Worm (Caenorhabditis elegans): ENCODE results near the gene clec-73.

The clec-73 gene

DNA sequence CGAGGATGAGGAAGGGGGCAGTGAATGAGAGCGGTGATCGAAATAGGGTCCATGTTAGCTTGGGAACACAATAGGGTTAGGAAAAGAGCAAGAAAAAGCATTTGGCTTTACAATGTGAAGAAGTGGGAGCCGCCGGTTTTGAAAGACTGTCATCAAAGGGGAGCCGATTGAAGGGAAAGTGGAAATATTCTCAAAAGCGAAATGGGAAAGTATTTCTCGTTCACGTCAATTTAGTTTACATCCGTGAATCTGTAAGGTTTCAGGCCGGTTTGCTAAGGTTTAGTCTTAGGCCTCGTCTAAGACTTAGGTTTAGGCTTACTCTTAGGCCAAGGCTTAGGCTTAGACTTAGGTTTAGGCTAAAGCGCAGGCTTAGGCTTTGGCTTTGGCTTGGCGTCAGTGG is 39.4 kb upstream of the clec-73 start, which contains the start of gene F47C12.7:
TSS of gene F47C12.7 (minus strand) at position 101 of the 400 bp plus-strand sequence.
- TF ChIP-seq nhr-10 (tag; optimal IDR thresholded peaks at IDR 0.05) (no peak), aly-2 (tag; optimal IDR thresholded peaks at IDR 0.05) (no peak), mbf-1 (tag; optimal IDR thresholded peaks at IDR 0.05) (no peak), lin-39 (tag; optimal IDR thresholded peaks at IDR 0.05) (no peak), elt-1 (tag; optimal IDR thresholded peaks at IDR 0.05) (no peak), sem-4 (tag; optimal IDR thresholded peaks at IDR 0.05) (no peak), ztf-4 (tag; optimal IDR thresholded peaks at IDR 0.05) (no peak), unc-39 (tag; optimal IDR thresholded peaks at IDR 0.05) (no peak), ceh-82 (tag; optimal IDR thresholded peaks at IDR 0.05) (no peak), unc-55 (GFP tag; optimal IDR thresholded peaks at IDR 0.05) (no peak), peb-1 (tag; optimal IDR thresholded peaks at IDR 0.05) (no peak), nhr-6 (tag; optimal IDR thresholded peaks at IDR 0.05) (no peak), nhr-129 (tag; optimal IDR thresholded peaks at IDR 0.05) (no peak), R02D3.7 (tag; optimal IDR thresholded peaks at IDR 0.05) (no peak), nhr-12 (tag; optimal IDR thresholded peaks at IDR 0.05) (no peak), alr-1 (tag; optimal IDR thresholded peaks at IDR 0.05) (no peak)

DNA sequence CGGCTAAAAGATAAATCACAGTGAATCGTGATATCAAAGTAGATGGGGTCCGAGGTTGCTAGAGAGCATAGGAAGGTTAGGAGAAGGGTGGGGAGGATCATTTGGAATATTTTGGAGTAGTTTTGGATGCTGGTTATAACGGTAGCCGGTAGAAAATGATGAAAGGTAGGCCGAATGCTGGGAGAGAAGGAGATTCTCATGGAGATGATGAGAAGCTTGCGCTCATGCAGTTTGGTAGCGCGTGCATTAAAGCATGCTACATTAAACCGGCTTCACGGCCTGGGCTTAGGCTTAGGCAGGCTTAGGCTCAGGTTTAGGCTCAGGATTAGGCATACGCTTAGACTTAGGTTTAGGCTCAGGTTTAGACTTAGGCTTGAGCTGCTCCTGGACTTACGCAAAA is 38.3 kb upstream of the clec-73 start, which contains the start of gene F47C12.13:
TSS of gene F47C12.13 (minus strand) at position 101 of the 400 bp plus-strand sequence.
- TF ChIP-seq alr-1 (tag; optimal IDR thresholded peaks at IDR 0.05) (no peak), lsy-2 (tag; optimal IDR thresholded peaks at IDR 0.05) (no peak), nhr-23 (tag; optimal IDR thresholded peaks at IDR 0.05) (no peak), snpc-4 (tag; optimal IDR thresholded peaks at IDR 0.05) (no peak), gmeb-1 (tag; optimal IDR thresholded peaks at IDR 0.05) (no peak), aly-2 (tag; optimal IDR thresholded peaks at IDR 0.05) (no peak), nhr-21 (tag; optimal IDR thresholded peaks at IDR 0.05) (no peak), lin-13 (GFP tag; optimal IDR thresholded peaks at IDR 0.05) (no peak), ama-1 (optimal IDR thresholded peaks at IDR 0.05) (no peak)

DNA sequence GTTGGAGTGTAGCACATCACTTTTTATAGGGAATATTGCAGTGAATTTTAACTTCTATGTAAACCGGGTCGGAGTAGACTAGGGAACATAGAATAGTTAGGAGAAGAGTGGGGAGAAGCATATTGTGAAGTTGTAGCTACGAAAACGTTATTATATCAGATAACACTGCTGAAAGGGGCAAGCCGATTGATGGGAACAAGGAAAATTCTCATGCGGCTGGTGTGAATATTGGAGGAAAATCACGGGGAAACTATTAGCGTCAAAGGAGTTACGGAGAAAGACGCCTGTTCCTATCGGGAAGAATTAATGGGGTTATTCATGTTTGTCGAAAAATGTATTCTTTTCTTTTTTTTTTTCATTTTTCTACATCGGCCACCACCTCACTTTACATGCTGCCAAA is 37.3 kb upstream of the clec-73 start, which contains the start of gene F47C12.6:
TSS of gene F47C12.6 (minus strand) at position 101 of the 400 bp plus-strand sequence.
- no peak for TF ChIP-seq lin-39 (tag; optimal IDR thresholded peaks at IDR 0.05)
- TF ChIP-seq mdl-1 (tag; optimal IDR thresholded peaks at IDR 0.05): no peak
- TF ChIP-seq peb-1 (tag; optimal IDR thresholded peaks at IDR 0.05): no peak
- TF ChIP-seq nhr-11 (tag; optimal IDR thresholded peaks at IDR 0.05): no peak
- TF ChIP-seq nhr-77 (tag; optimal IDR thresholded peaks at IDR 0.05): no peak
- TF ChIP-seq unc-39 (tag; optimal IDR thresholded peaks at IDR 0.05): no peak

DNA sequence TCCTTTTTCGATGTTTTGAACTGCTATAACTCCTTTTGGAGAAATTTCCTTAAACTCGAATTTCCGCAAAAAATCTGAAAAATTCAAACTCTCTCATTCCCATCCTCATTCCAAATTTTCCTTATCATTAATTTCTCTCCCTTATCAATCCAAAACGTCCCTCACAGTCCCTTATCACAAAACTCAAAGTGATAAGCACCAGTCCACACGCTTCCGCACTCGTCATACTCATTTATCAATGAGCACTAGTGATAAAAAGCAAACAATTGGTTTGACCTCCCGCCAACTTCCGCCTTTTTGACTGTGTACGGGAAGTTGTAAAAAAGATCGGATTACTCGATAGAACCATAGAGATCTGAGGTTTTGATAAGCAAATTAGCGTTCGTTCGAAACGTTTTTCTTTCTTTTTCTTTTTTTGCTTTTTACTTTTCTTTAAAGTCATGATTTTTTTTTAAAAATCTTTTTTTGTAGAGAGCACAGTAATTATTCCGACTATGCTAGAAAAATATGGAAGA is 32.7 kb upstream of the clec-73 start, which contains the start of gene clec-78:
TSS of gene clec-78 (plus strand) at position 465 of the 515 bp plus-strand sequence.
- TF ChIP-seq mbf-1 (tag; optimal IDR thresholded peaks at IDR 0.05): no peak
- no peak for TF ChIP-seq nhr-10 (tag; optimal IDR thresholded peaks at IDR 0.05)
- no peak for TF ChIP-seq sem-4 (tag; optimal IDR thresholded peaks at IDR 0.05)
- no peak for TF ChIP-seq sma-3 (GFP tag; optimal IDR thresholded peaks at IDR 0.05)
- no peak for TF ChIP-seq elt-1 (tag; optimal IDR thresholded peaks at IDR 0.05)
- TF ChIP-seq ama-1 (optimal IDR thresholded peaks at IDR 0.05): no peak
- no peak for TF ChIP-seq ZK546.5 (tag; optimal IDR thresholded peaks at IDR 0.05)
- TF ChIP-seq skn-1 (tag; optimal IDR thresholded peaks at IDR 0.05): no peak
- TF ChIP-seq R02D3.7 (tag; optimal IDR thresholded peaks at IDR 0.05): no peak
- peak; percentile 65 for TF ChIP-seq sma-9 (GFP tag; optimal IDR thresholded peaks at IDR 0.05)
- no peak for TF ChIP-seq sma-9 (tag; optimal IDR thresholded peaks at IDR 0.05)
- TF ChIP-seq unc-55 (GFP tag; optimal IDR thresholded peaks at IDR 0.05): no peak
- TF ChIP-seq nhr-21 (tag; optimal IDR thresholded peaks at IDR 0.05): no peak
- TF ChIP-seq nhr-237 (tag; optimal IDR thresholded peaks at IDR 0.05): no peak
- peak; percentile 62 for TF ChIP-seq gmeb-1 (tag; optimal IDR thresholded peaks at IDR 0.05)
- TF ChIP-seq lsy-2 (tag; optimal IDR thresholded peaks at IDR 0.05): no peak
- no peak for TF ChIP-seq aly-2 (tag; optimal IDR thresholded peaks at IDR 0.05)
- TF ChIP-seq egl-27 (tag; optimal IDR thresholded peaks at IDR 0.05): peak; percentile 45
- no peak for TF ChIP-seq ceh-82 (tag; optimal IDR thresholded peaks at IDR 0.05)
- TF ChIP-seq nhr-77 (tag; optimal IDR thresholded peaks at IDR 0.05): no peak
- TF ChIP-seq ceh-16 (tag; optimal IDR thresholded peaks at IDR 0.05): no peak
- TF ChIP-seq snpc-4 (tag; optimal IDR thresholded peaks at IDR 0.05): no peak
- TF ChIP-seq blmp-1 (tag; optimal IDR thresholded peaks at IDR 0.05; ENCODE audit: insufficient read depth): no peak
- TF ChIP-seq Y55F3AM.14 (GFP tag; optimal IDR thresholded peaks at IDR 0.05): no peak
- TF ChIP-seq fos-1 (tag; optimal IDR thresholded peaks at IDR 0.05): peak; percentile 100

All from whole organism, L2 larva.